Fruit fly (Drosophila melanogaster) whole organism, larva: ENCODE measurements around the gene Acsx1R.

Experiments
- noc ChIP-seq: fragments of 200-800 bp; sonication (Bioruptor generic); optimal IDR thresholded peaks from 3 replicates; lab custom pipeline; 2019; ENCODE audit warnings: missing biosample characterization, mild to moderate bottlenecking, missing genetic modification characterization, moderate library complexity

Gene Acsx1R

dm6 chr3R:19777180-19777579, at the start of gene Acsx1R:
Gene Acsx1R, minus strand, starts transcription at chr3R:19777280.
- TF ChIP-seq noc (tag; lab: Kevin White, UChicago) = no peak

dm6 chr3R:19826355-19826754, 49.3 kb upstream of the Acsx1R start:
- TF ChIP-seq noc (tag; lab: Kevin White, UChicago) = no peak

- TF ChIP-seq noc (tag; lab: Kevin White, UChicago) = no peak
These were observed 47.4 kb upstream of the Acsx1R start for dm6 chr3R:19824480-19824879.

dm6 chr3R:19822138-19822537, 45.1 kb upstream of the Acsx1R start:
- TF ChIP-seq noc (tag; lab: Kevin White, UChicago) = no peak

dm6 chr3R:19820994-19821393, 43.9 kb upstream of the Acsx1R start:
- no peak for TF ChIP-seq noc (tag; lab: Kevin White, UChicago)

- no peak for TF ChIP-seq noc (tag; lab: Kevin White, UChicago)
These were observed 39.7 kb upstream of the Acsx1R start for dm6 chr3R:19816758-19817157.

- no peak for TF ChIP-seq noc (tag; lab: Kevin White, UChicago)
These were observed 36.1 kb upstream of the Acsx1R start for dm6 chr3R:19813217-19813616.

dm6 chr3R:19812472-19812871, 35.4 kb upstream of the Acsx1R start:
- TF ChIP-seq noc (tag; lab: Kevin White, UChicago) = no peak

- no peak for TF ChIP-seq noc (tag; lab: Kevin White, UChicago)
These were observed 34.4 kb upstream of the Acsx1R start for dm6 chr3R:19811510-19811909.

dm6 chr3R:19808430-19808756, 31.3 kb upstream of the Acsx1R start:
- no peak for TF ChIP-seq noc (tag; lab: Kevin White, UChicago)

- TF ChIP-seq noc (tag; lab: Kevin White, UChicago) = no peak
These were observed 30.8 kb upstream of the Acsx1R start for dm6 chr3R:19807745-19808429.

dm6 chr3R:19807148-19807547, 30.1 kb upstream of the Acsx1R start:
- TF ChIP-seq noc (tag; lab: Kevin White, UChicago) = no peak

dm6 chr3R:19804905-19805304, 27.8 kb upstream of the Acsx1R start:
- no peak for TF ChIP-seq noc (tag; lab: Kevin White, UChicago)

- TF ChIP-seq noc (tag; lab: Kevin White, UChicago) = no peak
These were observed 26.5 kb upstream of the Acsx1R start for dm6 chr3R:19803539-19803938.

dm6 chr3R:19802508-19802907, 25.4 kb upstream of the Acsx1R start:
- TF ChIP-seq noc (tag; lab: Kevin White, UChicago) = no peak

dm6 chr3R:19801752-19802151, 24.7 kb upstream of the Acsx1R start:
- no peak for TF ChIP-seq noc (tag; lab: Kevin White, UChicago)

dm6 chr3R:19799614-19800013, 22.5 kb upstream of the Acsx1R start:
- no peak for TF ChIP-seq noc (tag; lab: Kevin White, UChicago)

- TF ChIP-seq noc (tag; lab: Kevin White, UChicago) = no peak
These were observed 19.8 kb upstream of the Acsx1R start for dm6 chr3R:19796835-19797234.
